Worm (Caenorhabditis elegans): Measurements from ENCODE around the gene F18C5.9.

The F18C5.9 gene

ce11 chrII:6558887-6559286 is 8.0 kb upstream of the F18C5.9 start (continued):
- TF ChIP-seq Y53G8AR.9 (GFP tag; conservative IDR thresholded peaks at IDR 0.05) = peak; percentile 79
- TF ChIP-seq dox-1 (GFP tag; IDR thresholded peaks at IDR 0.05) = 0 out of 2 replicates have a peak, but pooled peaks have one; percentile 18
- no peak for TF ChIP-seq tbx-9 (tag; optimal IDR thresholded peaks at IDR 0.05; ENCODE audit: borderline replicate concordance)
- TF ChIP-seq tlf-1 (GFP tag; optimal IDR thresholded peaks at IDR 0.05) = peak; percentile 28
- peak; percentile 52 for TF ChIP-seq mel-28 (tag; optimal IDR thresholded peaks at IDR 0.05; ENCODE audit: borderline replicate concordance)
- TF ChIP-seq ceh-79 (tag; optimal IDR thresholded peaks at IDR 0.05) = no peak

ce11 chrII:6560291-6560690 is 6.6 kb upstream of the F18C5.9 start:
- TF ChIP-seq pbrm-1 (GFP tag; IDR thresholded peaks at IDR 0.05) (no peak), hlh-12 (tag; optimal IDR thresholded peaks at IDR 0.05) (no peak), tbp1 (GFP tag; optimal IDR thresholded peaks at IDR 0.05) (no peak), F23B12.7 (tag; optimal IDR thresholded peaks at IDR 0.05; ENCODE audit: insufficient read depth) (no peak), repo-1 (tag; optimal IDR thresholded peaks at IDR 0.05) (no peak), C17E4.6 (GFP tag; IDR thresholded peaks at IDR 0.05) (no peak), ztf-3 (GFP tag; optimal IDR thresholded peaks at IDR 0.05) (no peak), die-1 (tag; optimal IDR thresholded peaks at IDR 0.05) (no peak), B0019.2 (GFP tag; conservative IDR thresholded peaks at IDR 0.05) (no peak), Y53G8AR.9 (GFP tag; conservative IDR thresholded peaks at IDR 0.05) (no peak), lir-1 (GFP tag; conservative IDR thresholded peaks at IDR 0.05) (no peak)

ce11 chrII:6561300-6561699 is 5.6 kb upstream of the F18C5.9 start, which contains the start of gene F18C5.10:
F18C5.10 (minus strand) TSS chrII:6561444.
- TF ChIP-seq cebp-1 (GFP tag; IDR thresholded peaks at IDR 0.05) (no peak), cebp-1 (tag; optimal IDR thresholded peaks at IDR 0.05) (peak; percentile 45), ztf-6 (GFP tag; IDR thresholded peaks at IDR 0.05) (no peak), B0261.1 (tag; optimal IDR thresholded peaks at IDR 0.05) (no peak), F22D6.2 (tag; optimal IDR thresholded peaks at IDR 0.05) (no peak), B0019.2 (GFP tag; conservative IDR thresholded peaks at IDR 0.05) (no peak), madf-8 (GFP tag; conservative IDR thresholded peaks at IDR 0.05) (no peak), F49E8.2 (tag; optimal IDR thresholded peaks at IDR 0.05; ENCODE audit: insufficient read depth) (no peak), lsy-27 (tag; optimal IDR thresholded peaks at IDR 0.05; ENCODE audit: borderline replicate concordance, insufficient read depth) (no peak), hsf-1 (GFP tag; IDR thresholded peaks at IDR 0.05) (0 out of 2 replicates have a peak, but pooled peaks have one; percentile 47), unc-130 (GFP tag; optimal IDR thresholded peaks at IDR 0.05) (no peak), mxl-1 (tag; optimal IDR thresholded peaks at IDR 0.05) (no peak), F52B5.7 (tag; optimal IDR thresholded peaks at IDR 0.05) (no peak), sdz-38 (tag; optimal IDR thresholded peaks at IDR 0.05) (no peak), lin-35 (GFP tag; optimal IDR thresholded peaks at IDR 0.05) (no peak), madf-3 (GFP tag; IDR thresholded peaks at IDR 0.05) (no peak), tbp1 (GFP tag; optimal IDR thresholded peaks at IDR 0.05) (no peak), pbrm-1 (GFP tag; IDR thresholded peaks at IDR 0.05) (no peak; the same call in 1 of the 2 replicates), let-526 (GFP tag; IDR thresholded peaks at IDR 0.05) (0 out of 2 replicates have a peak, but pooled peaks have one; percentile 47), pha-4 (tag; optimal IDR thresholded peaks at IDR 0.05) (no peak), snpc-4 (GFP tag; optimal IDR thresholded peaks at IDR 0.05) (no peak), snpc-4 (tag; optimal IDR thresholded peaks at IDR 0.05) (no peak), hlh-26 (GFP tag; conservative IDR thresholded peaks at IDR 0.05) (no peak), ama-1 (optimal IDR thresholded peaks at IDR 0.05) (peak; percentile 89), ama-1 (GFP tag; optimal IDR thresholded peaks at IDR 0.05) (no peak), rcor-1 (GFP tag; IDR thresholded peaks at IDR 0.05) (no peak), nhr-90 (tag; optimal IDR thresholded peaks at IDR 0.05) (no peak), Y53F4B.3 (GFP tag; IDR thresholded peaks at IDR 0.05) (no peak), Y56A3A.18 (GFP tag; IDR thresholded peaks at IDR 0.05) (no peak)

All from whole organism, young adult.